Fruit fly (Drosophila melanogaster): ENCODE measurements around the gene C1GalTA.
A peak's percentile ranks its signal among the peaks of the same experiment; 100 is the strongest.

Gene C1GalTA

DNA sequence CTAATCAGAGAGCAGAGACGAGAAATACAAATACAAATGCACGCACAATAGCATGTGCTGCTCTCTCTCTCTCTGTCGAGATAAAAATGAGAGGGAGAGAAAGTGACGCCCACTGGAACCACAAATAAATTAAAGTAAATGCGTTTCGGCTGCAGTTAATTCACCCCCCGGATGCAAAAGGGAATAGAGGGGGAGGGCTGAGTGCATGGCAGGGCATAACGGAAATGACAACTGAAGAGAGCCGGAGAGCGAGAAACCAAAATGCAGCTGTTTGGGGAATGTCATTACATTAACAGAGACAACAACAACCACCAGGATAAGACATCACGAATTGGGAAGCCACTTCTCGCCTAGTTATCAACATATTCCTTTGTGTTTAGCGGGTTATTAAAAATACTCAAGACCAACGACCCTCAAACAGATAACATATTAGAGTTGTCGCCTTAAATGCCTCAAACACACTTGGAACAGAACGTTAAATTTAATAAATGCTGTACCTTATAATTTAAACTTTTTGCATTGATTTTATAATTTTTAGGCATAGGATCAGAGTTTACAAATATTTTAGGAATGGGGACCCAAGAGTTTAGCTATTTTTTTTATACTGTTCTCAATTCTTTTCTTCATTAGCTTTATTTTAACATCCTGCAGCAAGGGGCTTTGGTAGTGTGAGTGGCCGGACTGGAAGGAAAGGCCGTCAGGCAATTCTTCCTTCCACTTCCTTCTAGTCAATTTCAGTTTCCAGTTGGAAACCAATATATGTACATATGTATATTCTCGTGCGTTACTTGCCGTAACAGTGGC lies 895 bp downstream of the C1GalTA start (continued):
- TF ChIP-seq sc (optimal IDR thresholded peaks at IDR 0.05): no peak
- no peak for TF ChIP-seq sc (GFP tag; optimal IDR thresholded peaks at IDR 0.05)
- no peak for TF ChIP-seq Adf1 (GFP tag; IDR thresholded peaks at IDR 0.05)
- no peak for TF ChIP-seq Mad (GFP tag; optimal IDR thresholded peaks at IDR 0.05)
- TF ChIP-seq CG2199 (GFP tag; IDR thresholded peaks at IDR 0.05): peak; percentile 67; the same call in 1 of the 3 replicates
- TF ChIP-seq slou (GFP tag; optimal IDR thresholded peaks at IDR 0.05): no peak
- no peak for TF ChIP-seq shn (GFP tag; optimal IDR thresholded peaks at IDR 0.05)
- TF ChIP-seq CG16815 (GFP tag; optimal IDR thresholded peaks at IDR 0.05): no peak
- TF ChIP-seq yki (optimal IDR thresholded peaks at IDR 0.05): peak; percentile 54
- TF ChIP-seq CG9876 (GFP tag; optimal IDR thresholded peaks at IDR 0.05): no peak
- TF ChIP-seq nerfin-2 (GFP tag; IDR thresholded peaks at IDR 0.05; ENCODE audit: partially characterized antibody): no peak
- TF ChIP-seq al (GFP tag; IDR thresholded peaks at IDR 0.05): no peak
- peak; percentile 8 for TF ChIP-seq odd (GFP tag; optimal IDR thresholded peaks at IDR 0.05)
- no peak for TF ChIP-seq CG10462 (GFP tag; optimal IDR thresholded peaks at IDR 0.05)
- no peak for TF ChIP-seq Dip3 (GFP tag; optimal IDR thresholded peaks at IDR 0.05)
- TF ChIP-seq phol (tag; optimal IDR thresholded peaks at IDR 0.05): peak; percentile 13
- TF ChIP-seq CG10274 (GFP tag; optimal IDR thresholded peaks at IDR 0.05): peak; percentile 95
- TF ChIP-seq sr (GFP tag; IDR thresholded peaks at IDR 0.05): no peak
- no peak for TF ChIP-seq CG1529 (GFP tag; optimal IDR thresholded peaks at IDR 0.05)
- TF ChIP-seq salm (tag; optimal IDR thresholded peaks at IDR 0.05): no peak
- TF ChIP-seq vfl (GFP tag; optimal IDR thresholded peaks at IDR 0.05): no peak
- peak in 1 of 2 experiments; percentile 47 for TF ChIP-seq insv (GFP tag; optimal IDR thresholded peaks at IDR 0.05)
- no peak for TF ChIP-seq grn (GFP tag; optimal IDR thresholded peaks at IDR 0.05)
- TF ChIP-seq seq (GFP tag; IDR thresholded peaks at IDR 0.05): no peak
- peak; percentile 11 for TF ChIP-seq CG14710 (tag; optimal IDR thresholded peaks at IDR 0.05)
- no peak for TF ChIP-seq tin (GFP tag; optimal IDR thresholded peaks at IDR 0.05)
- 0 out of 3 replicates have a peak, but pooled peaks have one; percentile 6 for TF ChIP-seq row (GFP tag; IDR thresholded peaks at IDR 0.05)
- no peak for TF ChIP-seq mam (GFP tag; optimal IDR thresholded peaks at IDR 0.05)
- TF ChIP-seq Dp (GFP tag; optimal IDR thresholded peaks at IDR 0.05): no peak
- no peak for TF ChIP-seq CG3726 (GFP tag; IDR thresholded peaks at IDR 0.05)
- no peak for TF ChIP-seq Usf (GFP tag; optimal IDR thresholded peaks at IDR 0.05)
- no peak for TF ChIP-seq CG30020 (tag; optimal IDR thresholded peaks at IDR 0.05)
- no peak for TF ChIP-seq CG10565 (GFP tag; optimal IDR thresholded peaks at IDR 0.05)
- TF ChIP-seq CG9932 (GFP tag; IDR thresholded peaks at IDR 0.05): no peak
- TF ChIP-seq Mrtf (GFP tag; IDR thresholded peaks at IDR 0.05): no peak
- TF ChIP-seq CG13123 (GFP tag; optimal IDR thresholded peaks at IDR 0.05): no peak
- TF ChIP-seq Awh (GFP tag; IDR thresholded peaks at IDR 0.05): peak; percentile 29; the same call in 1 of the 2 replicates
- TF ChIP-seq psq (GFP tag; optimal IDR thresholded peaks at IDR 0.05): no peak
- peak; percentile 32 for TF ChIP-seq CG9727 (GFP tag; optimal IDR thresholded peaks at IDR 0.05)
- peak; percentile 36 for TF ChIP-seq run (tag; optimal IDR thresholded peaks at IDR 0.05)
- peak; percentile 11 for TF ChIP-seq stwl (tag; optimal IDR thresholded peaks at IDR 0.05)
- TF ChIP-seq sens (GFP tag): peak; percentile 87
- no peak for TF ChIP-seq her (GFP tag; optimal IDR thresholded peaks at IDR 0.05)
- TF ChIP-seq HHEX (GFP tag; optimal IDR thresholded peaks at IDR 0.05): no peak
- TF ChIP-seq CG2875 (GFP tag; optimal IDR thresholded peaks at IDR 0.05): no peak
- TF ChIP-seq CG13624 (GFP tag; optimal IDR thresholded peaks at IDR 0.05): no peak
- TF ChIP-seq dmrt11E (tag; optimal IDR thresholded peaks at IDR 0.05): peak; percentile 44
- no peak for TF ChIP-seq ab (GFP tag; optimal IDR thresholded peaks at IDR 0.05)
- TF ChIP-seq CG8765 (GFP tag; IDR thresholded peaks at IDR 0.05): no peak
- TF ChIP-seq CG2120 (GFP tag; optimal IDR thresholded peaks at IDR 0.05): no peak
- TF ChIP-seq Elba2 (GFP tag; optimal IDR thresholded peaks at IDR 0.05): peak; percentile 64
- TF ChIP-seq fd64A (GFP tag; optimal IDR thresholded peaks at IDR 0.05): peak; percentile 34

All from whole organism, embryonic.